Worm (Caenorhabditis elegans) whole organism, late embryonic: ENCODE results near the gene Y50E8A.2.
A peak's percentile ranks its signal among the peaks of the same experiment; 100 is the strongest.

Experiments
- C08G9.2 ChIP-seq: sonication (generic microtip); optimal IDR thresholded peaks from 2 replicates; lab custom pipeline; 2016; ENCODE audit warnings: mild to moderate bottlenecking, missing genetic modification characterization, moderate library complexity, missing compliant biosample characterization
- K02D7.2 ChIP-seq: sonication (generic microtip); optimal IDR thresholded peaks from 2 replicates; lab custom pipeline; 2017; ENCODE audit warnings: mild to moderate bottlenecking, missing genetic modification characterization, missing compliant biosample characterization
- Y22D7AL.16 ChIP-seq: sonication (generic microtip); optimal IDR thresholded peaks from 2 replicates; lab custom pipeline; 2016; ENCODE audit warnings: missing genetic modification characterization, missing compliant biosample characterization
- ahr-1 ChIP-seq: sonication (generic microtip); optimal IDR thresholded peaks from 2 replicates; lab custom pipeline; 2016; ENCODE audit warnings: missing genetic modification characterization, missing compliant biosample characterization
- ceh-14 ChIP-seq: sonication (generic microtip); optimal IDR thresholded peaks from 2 replicates; lab custom pipeline; 2016; ENCODE audit warnings: missing genotype, missing genetic modification characterization, missing compliant biosample characterization
- ceh-19 ChIP-seq: fragments of 200-800 bp; sonication (Bioruptor generic); optimal IDR thresholded peaks from 2 replicates; lab custom pipeline; 2018; ENCODE audit warnings: mild to moderate bottlenecking, missing genetic modification characterization, missing compliant biosample characterization
- ceh-2 ChIP-seq: sonication (generic microtip); optimal IDR thresholded peaks from 2 replicates; lab custom pipeline; 2016; ENCODE audit warnings: missing genotype, missing genetic modification characterization, missing compliant biosample characterization
- ceh-22 ChIP-seq: sonication (generic microtip); optimal IDR thresholded peaks from 2 replicates; lab custom pipeline; 2017; ENCODE audit warnings: missing biosample characterization, missing genetic modification characterization
- ceh-24 ChIP-seq: sonication (generic microtip); optimal IDR thresholded peaks from 2 replicates; lab custom pipeline; 2016; ENCODE audit warnings: mild to moderate bottlenecking, missing genetic modification characterization, missing compliant biosample characterization
- ceh-30 ChIP-seq: fragments of 150-350 bp; optimal IDR thresholded peaks from 2 replicates; lab custom pipeline; 2014; ENCODE audit warnings: missing biosample characterization, missing genetic modification characterization
- ceh-34 ChIP-seq: sonication (generic microtip); optimal IDR thresholded peaks from 2 replicates; lab custom pipeline; 2016; ENCODE audit warnings: mild to moderate bottlenecking, missing genetic modification characterization, missing compliant biosample characterization
- ceh-45 ChIP-seq: fragments of 200-800 bp; sonication (Bioruptor generic); IDR thresholded peaks from 2 replicates; pipeline ENCODE4 v1.3.6; 2022; ENCODE audit warnings: missing genetic modification reagents, missing genetic modification characterization, missing compliant biosample characterization
- ceh-48 ChIP-seq: sonication (generic microtip); optimal IDR thresholded peaks from 2 replicates; lab custom pipeline; 2016; ENCODE audit warnings: missing genetic modification characterization, inconsistent platforms, missing compliant biosample characterization
- ceh-6 ChIP-seq: fragments of 200-800 bp; sonication (Bioruptor generic); optimal IDR thresholded peaks from 2 replicates; lab custom pipeline; 2018; ENCODE audit warnings: mild to moderate bottlenecking, missing genetic modification characterization, missing compliant biosample characterization
- ceh-9 ChIP-seq: sonication (generic microtip); optimal IDR thresholded peaks from 2 replicates; lab custom pipeline; 2016; ENCODE audit warnings: mild to moderate bottlenecking, missing genetic modification characterization, inconsistent platforms, missing compliant biosample characterization
- che-1 ChIP-seq: sonication (generic microtip); optimal IDR thresholded peaks from 2 replicates; lab custom pipeline; 2016; ENCODE audit warnings: mild to moderate bottlenecking, missing genetic modification characterization, missing compliant biosample characterization
- dmd-4 ChIP-seq: sonication (generic microtip); optimal IDR thresholded peaks from 2 replicates; lab custom pipeline; 2016; ENCODE audit warnings: borderline replicate concordance, missing genetic modification characterization, missing compliant biosample characterization
- dve-1 ChIP-seq: sonication (generic microtip); optimal IDR thresholded peaks from 2 replicates; lab custom pipeline; 2017; ENCODE audit warnings: antibody characterized with exemption, mild to moderate bottlenecking, missing genetic modification characterization, missing compliant biosample characterization
- elt-2 ChIP-seq: sonication (generic microtip); optimal IDR thresholded peaks from 2 replicates; lab custom pipeline; 2016; ENCODE audit warnings: missing genetic modification reagents, missing genetic modification characterization, missing compliant biosample characterization
- eyg-1 ChIP-seq: sonication (generic microtip); optimal IDR thresholded peaks from 2 replicates; lab custom pipeline; 2016; ENCODE audit warnings: missing genotype, missing genetic modification characterization, missing compliant biosample characterization
- fax-1 ChIP-seq: sonication (generic microtip); optimal IDR thresholded peaks from 2 replicates; lab custom pipeline; 2016; ENCODE audit warnings: missing genotype, missing genetic modification characterization, missing compliant biosample characterization
- fkh-6 ChIP-seq: sonication (generic microtip); optimal IDR thresholded peaks from 2 replicates; lab custom pipeline; 2016; ENCODE audit warnings: missing genetic modification characterization, missing compliant biosample characterization
- gmeb-2 ChIP-seq: sonication (generic microtip); optimal IDR thresholded peaks from 2 replicates; lab custom pipeline; 2016; ENCODE audit warnings: missing genetic modification characterization, inconsistent platforms, missing compliant biosample characterization
- hlh-13 ChIP-seq: fragments of 200-800 bp; sonication (Bioruptor generic); optimal IDR thresholded peaks from 2 replicates; lab custom pipeline; 2018; ENCODE audit warnings: mild to moderate bottlenecking, missing genetic modification characterization, missing compliant biosample characterization
- hlh-15 ChIP-seq: sonication (generic microtip); optimal IDR thresholded peaks from 2 replicates; lab custom pipeline; 2016; ENCODE audit warnings: missing genetic modification characterization, missing compliant biosample characterization
- hlh-30 ChIP-seq: sonication (generic microtip); optimal IDR thresholded peaks from 2 replicates; lab custom pipeline; 2017; ENCODE audit warnings: antibody characterized with exemption, missing genetic modification characterization, missing compliant biosample characterization; ENCODE audit not compliant: insufficient read depth
- hlh-8 ChIP-seq: sonication (generic microtip); optimal IDR thresholded peaks from 2 replicates; lab custom pipeline; 2016; ENCODE audit warnings: missing genotype, missing genetic modification characterization, missing compliant biosample characterization
- lim-6 ChIP-seq: sonication (generic microtip); optimal IDR thresholded peaks from 2 replicates; lab custom pipeline; 2016; ENCODE audit warnings: missing genetic modification characterization, missing compliant biosample characterization
- madf-2 ChIP-seq: sonication (generic microtip); optimal IDR thresholded peaks from 2 replicates; lab custom pipeline; 2017; ENCODE audit warnings: missing genetic modification characterization, missing compliant biosample characterization
- mec-3 ChIP-seq: sonication (generic microtip); optimal IDR thresholded peaks from 2 replicates; lab custom pipeline; 2016; ENCODE audit warnings: borderline replicate concordance, missing genetic modification characterization, missing compliant biosample characterization
- nfya-1 ChIP-seq: sonication (generic microtip); optimal IDR thresholded peaks from 2 replicates; lab custom pipeline; 2017; ENCODE audit warnings: missing genetic modification characterization, mild to moderate bottlenecking, missing compliant biosample characterization, antibody characterized with exemption, moderate library complexity
- nhr-11 ChIP-seq: fragments of 150-350 bp; optimal IDR thresholded peaks from 2 replicates; lab custom pipeline; 2014; ENCODE audit warnings: missing biosample characterization, missing genetic modification characterization
- nhr-232 ChIP-seq: sonication (generic microtip); optimal IDR thresholded peaks from 2 replicates; lab custom pipeline; 2016; ENCODE audit warnings: missing genetic modification characterization, missing compliant biosample characterization
- npax-4 ChIP-seq: sonication (generic microtip); optimal IDR thresholded peaks from 2 replicates; lab custom pipeline; 2016; ENCODE audit warnings: missing genetic modification characterization, missing compliant biosample characterization
- odd-2 ChIP-seq: sonication (generic microtip); optimal IDR thresholded peaks from 2 replicates; lab custom pipeline; 2017; ENCODE audit warnings: antibody characterized with exemption, mild to moderate bottlenecking, missing genetic modification characterization, missing compliant biosample characterization
- pag-3 ChIP-seq: sonication (generic microtip); optimal IDR thresholded peaks from 2 replicates; lab custom pipeline; 2016; ENCODE audit warnings: missing compliant biosample characterization, missing genetic modification characterization, borderline replicate concordance
- pax-1 ChIP-seq: fragments of 150-350 bp; optimal IDR thresholded peaks from 2 replicates; lab custom pipeline; 2014; ENCODE audit warnings: missing biosample characterization, missing genetic modification characterization
- pha-2 ChIP-seq: sonication (generic microtip); optimal IDR thresholded peaks from 2 replicates; lab custom pipeline; 2017; ENCODE audit warnings: mild to moderate bottlenecking, missing genetic modification characterization, missing compliant biosample characterization
- pha-4 ChIP-seq: fragments of 150-350 bp; optimal IDR thresholded peaks from 2 replicates; lab custom pipeline; 2018; ENCODE audit warnings: missing biosample characterization, missing genetic modification reagents, missing genetic modification characterization
- pqm-1 ChIP-seq: sonication (generic microtip); optimal IDR thresholded peaks from 2 replicates; lab custom pipeline; 2016; ENCODE audit warnings: missing genetic modification characterization, missing compliant biosample characterization
- pros-1 ChIP-seq: fragments of 150-350 bp; optimal IDR thresholded peaks from 2 replicates; lab custom pipeline; 2014; ENCODE audit warnings: missing biosample characterization, missing genetic modification reagents, missing genetic modification characterization
- ref-2 ChIP-seq: sonication (generic microtip); optimal IDR thresholded peaks from 2 replicates; lab custom pipeline; 2016; ENCODE audit warnings: missing genetic modification characterization, missing compliant biosample characterization
- rnt-1 ChIP-seq: sonication (generic microtip); optimal IDR thresholded peaks from 2 replicates; lab custom pipeline; 2016; ENCODE audit warnings: missing genetic modification characterization, missing compliant biosample characterization
- sox-2 ChIP-seq: fragments of 200-800 bp; sonication (Bioruptor generic); IDR thresholded peaks from 2 replicates; pipeline ENCODE4 v1.3.6; 2022; ENCODE audit warnings: missing genetic modification reagents, missing genetic modification characterization, missing compliant biosample characterization
- sox-4 ChIP-seq: sonication (generic microtip); optimal IDR thresholded peaks from 2 replicates; lab custom pipeline; 2017; ENCODE audit warnings: mild to moderate bottlenecking, missing genetic modification characterization, inconsistent platforms, missing compliant biosample characterization
- syd-9 ChIP-seq: sonication (generic microtip); optimal IDR thresholded peaks from 2 replicates; lab custom pipeline; 2016; ENCODE audit warnings: mild to moderate bottlenecking, missing genetic modification characterization, moderate library complexity, missing compliant biosample characterization
- tbx-7 ChIP-seq: sonication (generic microtip); optimal IDR thresholded peaks from 2 replicates; lab custom pipeline; 2016; ENCODE audit warnings: missing genotype, missing genetic modification characterization, missing compliant biosample characterization
- ttx-3 ChIP-seq: sonication (generic microtip); optimal IDR thresholded peaks from 2 replicates; lab custom pipeline; 2016; ENCODE audit warnings: missing genetic modification reagents, missing genetic modification characterization, missing compliant biosample characterization
- unc-42 ChIP-seq: sonication (generic microtip); optimal IDR thresholded peaks from 2 replicates; lab custom pipeline; 2016; ENCODE audit warnings: missing genotype, missing genetic modification characterization, missing compliant biosample characterization
- unc-55 ChIP-seq: sonication (generic microtip); optimal IDR thresholded peaks from 2 replicates; lab custom pipeline; 2017; ENCODE audit warnings: missing biosample characterization, missing genetic modification reagents, missing genetic modification characterization
- unc-86 ChIP-seq: sonication (generic microtip); optimal IDR thresholded peaks from 2 replicates; lab custom pipeline; 2016; ENCODE audit warnings: missing genetic modification characterization, missing compliant biosample characterization
- ztf-16 ChIP-seq: sonication (generic microtip); optimal IDR thresholded peaks from 2 replicates; lab custom pipeline; 2017; ENCODE audit warnings: missing genetic modification characterization, missing compliant biosample characterization

Y50E8A.2 gene

DNA sequence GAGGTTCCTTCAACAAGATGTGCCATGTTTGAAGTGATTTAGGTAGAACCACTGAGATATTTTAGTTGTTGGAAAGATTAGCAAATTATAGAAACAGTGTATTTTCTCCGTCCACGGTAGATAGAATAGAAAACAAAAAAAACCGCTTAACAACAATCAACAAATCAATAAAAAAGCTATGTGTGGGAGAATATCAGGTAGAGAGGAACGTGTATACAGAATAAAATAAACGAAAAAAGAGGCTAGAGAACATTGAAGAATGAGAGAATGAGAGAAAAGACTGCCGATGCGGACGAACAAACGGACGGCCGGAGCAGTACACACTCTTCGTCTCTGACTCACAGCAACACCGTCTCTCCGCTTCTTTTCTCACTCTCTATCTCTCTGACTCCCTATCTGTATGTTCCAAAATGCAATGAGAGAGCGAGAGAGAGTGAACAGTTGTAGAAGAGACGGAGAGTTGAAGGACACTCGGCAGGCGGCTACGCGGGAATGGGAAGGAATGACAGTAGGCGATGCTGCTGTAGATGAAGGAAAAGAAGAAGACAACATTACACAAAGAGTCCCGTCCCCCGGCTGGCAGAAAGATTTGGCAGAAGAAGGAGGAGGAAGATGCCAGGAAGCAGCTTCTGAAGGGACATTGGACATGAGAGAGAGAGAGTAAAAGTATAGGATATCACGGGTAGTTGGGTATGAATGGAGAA, 31.9 kb downstream of the Y50E8A.2 start, which contains the start of gene unc-112:
Gene unc-112, minus strand, starts transcription at position 51 of the 704 bp plus-strand sequence.
- TF ChIP-seq ztf-16 (tag; lab: Kevin White, UChicago): peak; percentile 17
- TF ChIP-seq ceh-34 (tag; lab: Kevin White, UChicago): peak; percentile 93
- no peak for TF ChIP-seq pha-4 (tag; lab: Kevin White, UChicago)
- no peak for TF ChIP-seq ahr-1 (tag; lab: Kevin White, UChicago)
- peak; percentile 32 for TF ChIP-seq pros-1
- no peak for TF ChIP-seq pha-2 (tag; lab: Kevin White, UChicago)
- no peak for TF ChIP-seq sox-2 (GFP tag; lab: Robert Waterston, UW)
- TF ChIP-seq npax-4: no peak
- TF ChIP-seq ceh-45 (GFP tag; lab: Robert Waterston, UW): no peak
- no peak for TF ChIP-seq elt-2 (tag; lab: Kevin White, UChicago)
- TF ChIP-seq sox-4 (tag; lab: Kevin White, UChicago): no peak
- no peak for TF ChIP-seq madf-2
- no peak for TF ChIP-seq odd-2 (tag; lab: Kevin White, UChicago)
- TF ChIP-seq ceh-24 (tag; lab: Kevin White, UChicago): no peak
- peak; percentile 96 for TF ChIP-seq unc-55 (GFP tag; lab: Kevin White, UChicago)
- TF ChIP-seq rnt-1 (tag; lab: Kevin White, UChicago): peak; percentile 93
- peak; percentile 81 for TF ChIP-seq ceh-30 (tag; lab: Kevin White, UChicago)
- TF ChIP-seq dve-1: no peak
- TF ChIP-seq fkh-6 (tag; lab: Kevin White, UChicago): peak; percentile 58
- no peak for TF ChIP-seq nhr-11 (tag; lab: Kevin White, UChicago)
- TF ChIP-seq pag-3 (tag; lab: Kevin White, UChicago): no peak
- peak; percentile 67 for TF ChIP-seq ceh-19 (GFP tag; lab: Kevin White, UChicago)
- TF ChIP-seq hlh-8 (tag; lab: Kevin White, UChicago): peak; percentile 29
- TF ChIP-seq hlh-13 (GFP tag; lab: Kevin White, UChicago): no peak
- peak; percentile 9 for TF ChIP-seq unc-86 (tag; lab: Kevin White, UChicago)
- peak; percentile 89 for TF ChIP-seq ref-2 (tag; lab: Kevin White, UChicago)
- peak; percentile 51 for TF ChIP-seq ceh-14 (tag; lab: Kevin White, UChicago)
- peak; percentile 22 for TF ChIP-seq pax-1 (tag; lab: Kevin White, UChicago)
- TF ChIP-seq ceh-48 (tag; lab: Kevin White, UChicago): peak; percentile 3
- TF ChIP-seq tbx-7 (tag; lab: Kevin White, UChicago): no peak
- TF ChIP-seq dmd-4 (tag; lab: Kevin White, UChicago): peak; percentile 32
- no peak for TF ChIP-seq ceh-22 (tag; lab: Kevin White, UChicago)
- no peak for TF ChIP-seq mec-3 (tag; lab: Kevin White, UChicago)
- TF ChIP-seq nfya-1 (tag; lab: Kevin White, UChicago): peak; percentile 93
- peak; percentile 24 for TF ChIP-seq eyg-1 (tag; lab: Kevin White, UChicago)
- TF ChIP-seq K02D7.2 (tag; lab: Kevin White, UChicago): no peak
- no peak for TF ChIP-seq gmeb-2 (tag; lab: Kevin White, UChicago)
- no peak for TF ChIP-seq ceh-9 (tag; lab: Kevin White, UChicago)
- peak; percentile 30 for TF ChIP-seq fax-1 (tag; lab: Kevin White, UChicago)
- TF ChIP-seq ceh-2 (tag; lab: Kevin White, UChicago): peak; percentile 68
- TF ChIP-seq hlh-30 (tag; lab: Kevin White, UChicago): peak; percentile 61
- TF ChIP-seq unc-42 (tag; lab: Kevin White, UChicago): peak; percentile 58
- peak; percentile 20 for TF ChIP-seq ceh-6 (GFP tag; lab: Kevin White, UChicago)
- peak; percentile 80 for TF ChIP-seq syd-9
- TF ChIP-seq nhr-232: no peak
- no peak for TF ChIP-seq pqm-1 (tag; lab: Kevin White, UChicago)
- TF ChIP-seq Y22D7AL.16 (tag; lab: Kevin White, UChicago): no peak
- no peak for TF ChIP-seq hlh-15 (tag; lab: Kevin White, UChicago)
- TF ChIP-seq C08G9.2 (tag; lab: Kevin White, UChicago): peak; percentile 74
- no peak for TF ChIP-seq ttx-3 (tag; lab: Kevin White, UChicago)
- TF ChIP-seq lim-6 (tag; lab: Kevin White, UChicago): no peak
- peak; percentile 32 for TF ChIP-seq che-1
